Worm (Caenorhabditis elegans) whole organism, L4 larva: ENCODE data around the gene srw-118.

Experiments used
- dpl-1 ChIP-seq: fragments of 150-350 bp; optimal IDR thresholded peaks from 2 replicates; lab custom pipeline; 2014; ENCODE audit warnings: missing biosample characterization, missing genetic modification reagents, missing genetic modification characterization
- fos-1 ChIP-seq: fragments of 150-350 bp; optimal IDR thresholded peaks from 2 replicates; lab custom pipeline; 2014; ENCODE audit warnings: missing biosample characterization, missing genetic modification characterization
- mep-1 ChIP-seq: fragments of 150-350 bp; sonication (generic microtip); optimal IDR thresholded peaks from 3 replicates; lab custom pipeline; 2014; ENCODE audit warnings: missing biosample characterization, missing genetic modification characterization
- nhr-77 ChIP-seq: fragments of 150-350 bp; optimal IDR thresholded peaks from 2 replicates; lab custom pipeline; 2014; ENCODE audit warnings: missing biosample characterization, missing genetic modification characterization

DNA sequence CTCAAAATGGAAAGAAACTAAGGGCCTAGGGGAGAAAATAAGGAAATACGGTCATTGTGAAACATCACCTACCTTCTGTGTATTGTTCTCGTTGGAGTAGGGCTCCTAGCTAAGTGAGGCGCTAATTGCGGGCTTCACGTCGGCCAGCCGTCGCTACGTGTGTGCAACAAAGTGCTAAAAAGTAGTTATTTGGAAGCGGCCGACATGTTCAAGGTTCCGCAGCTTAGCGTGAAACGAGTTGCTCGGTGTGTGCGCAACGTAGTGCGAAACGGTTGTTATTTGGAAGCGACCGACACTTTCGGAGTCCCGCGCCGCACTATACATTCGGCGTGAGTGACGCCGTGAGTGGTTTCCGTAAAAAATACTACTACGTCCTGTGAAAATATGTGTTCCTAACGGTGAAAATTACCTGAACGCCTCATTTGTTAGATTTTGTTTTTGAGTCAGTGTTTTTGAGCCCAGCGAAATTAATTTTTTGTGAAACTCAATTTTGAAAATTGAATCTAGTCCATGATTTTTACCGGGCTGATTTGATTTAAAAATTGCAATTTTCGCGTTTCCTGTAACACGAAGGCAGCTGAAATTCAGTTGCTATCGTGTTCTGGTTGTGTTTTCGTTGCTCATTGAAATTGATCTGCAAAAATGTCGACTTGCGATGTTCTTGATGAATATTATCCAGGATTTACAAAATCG lies 8.4 kb downstream of the srw-118 start, which contains the start of gene srw-129:
- TF ChIP-seq fos-1 (tag; lab: Kevin White, UChicago): no peak
- TF ChIP-seq nhr-77: no peak
- TF ChIP-seq dpl-1 (GFP tag; lab: Kevin White, UChicago): no peak
- no peak for TF ChIP-seq mep-1 (tag; lab: Kevin White, UChicago)
